Worm (Caenorhabditis elegans) whole organism, L1 larva: ENCODE data around the gene srj-7.

Source experiments
- C34B4.2 ChIP-seq: sonication (generic microtip); optimal IDR thresholded peaks from 2 replicates; lab custom pipeline; 2017; ENCODE audit warnings: mild to moderate bottlenecking, missing genetic modification characterization, missing compliant biosample characterization
- alr-1 ChIP-seq: fragments of 200-800 bp; sonication (Bioruptor generic); optimal IDR thresholded peaks from 2 replicates; lab custom pipeline; 2018; ENCODE audit warnings: borderline replicate concordance, mild to moderate bottlenecking, missing genetic modification characterization, missing compliant biosample characterization
- aly-2 ChIP-seq: fragments of 150-350 bp; optimal IDR thresholded peaks from 2 replicates; lab custom pipeline; 2014; ENCODE audit warnings: missing biosample characterization, missing genetic modification characterization
- blmp-1 ChIP-seq: fragments of 150-350 bp; optimal IDR thresholded peaks from 2 replicates; lab custom pipeline; 2014; ENCODE audit warnings: missing biosample characterization, missing genetic modification characterization
- ceh-90 ChIP-seq: sonication (generic microtip); optimal IDR thresholded peaks from 2 replicates; lab custom pipeline; 2016; ENCODE audit warnings: missing genetic modification characterization, missing compliant biosample characterization
- dpl-1 ChIP-seq, 3 experiments: fragments of 150-350 bp in 2 of 3; sonication (generic microtip) in 1 of 3; optimal IDR thresholded peaks; 2 replicates each; lab custom pipeline; 2014 to 2017; ENCODE audit warnings: missing biosample characterization in 3 of 3, missing genetic modification characterization in 3 of 3, missing genetic modification reagents in 3 of 3
- efl-1 ChIP-seq, 4 experiments: fragments of 150-350 bp; optimal IDR thresholded peaks in 3 of 4; peaks in 1 of 4; 1 replicate in 1 of 4; 2 replicates in 3 of 4; lab custom pipeline; 2014; ENCODE audit warnings: missing biosample characterization in 2 of 4, missing genetic modification characterization in 2 of 4, missing genetic modification reagents in 2 of 4
- hlh-17 ChIP-seq: fragments of 200-800 bp; sonication (Bioruptor generic); optimal IDR thresholded peaks from 2 replicates; lab custom pipeline; 2018; ENCODE audit warnings: missing genetic modification characterization, mild to moderate bottlenecking, missing compliant biosample characterization, moderate library complexity, borderline replicate concordance
- irx-1 ChIP-seq: sonication (generic microtip); optimal IDR thresholded peaks from 2 replicates; lab custom pipeline; 2016; ENCODE audit warnings: missing genetic modification characterization, missing compliant biosample characterization
- isw-1 ChIP-seq: fragments of 200-800 bp; sonication (Bioruptor generic); IDR thresholded peaks from 2 replicates; pipeline ENCODE4 v1.3.6; 2022; ENCODE audit warnings: missing genetic modification characterization, missing compliant biosample characterization
- lin-14 ChIP-seq: fragments of 200-800 bp; sonication (Bioruptor generic); optimal IDR thresholded peaks from 2 replicates; lab custom pipeline; 2018; ENCODE audit warnings: mild to moderate bottlenecking, missing genetic modification characterization, moderate library complexity, missing compliant biosample characterization
- lin-15B ChIP-seq: fragments of 150-350 bp; sonication (generic microtip); optimal IDR thresholded peaks from 3 replicates; lab custom pipeline; 2014; ENCODE audit warnings: missing biosample characterization, missing genetic modification characterization
- lir-3 ChIP-seq: sonication (generic microtip); optimal IDR thresholded peaks from 2 replicates; lab custom pipeline; 2016; ENCODE audit warnings: mild to moderate bottlenecking, missing genetic modification characterization, moderate library complexity, missing compliant biosample characterization; ENCODE audit not compliant: poor library complexity
- mab-9 ChIP-seq: fragments of 200-800 bp; sonication (Bioruptor generic); IDR thresholded peaks from 2 replicates; pipeline ENCODE4 v1.3.6; 2022; ENCODE audit warnings: missing genetic modification reagents, missing genetic modification characterization, missing compliant biosample characterization
- mdl-1 ChIP-seq, 2 experiments: fragments of 150-350 bp; optimal IDR thresholded peaks; 2 replicates each; lab custom pipeline; 2014 to 2017; ENCODE audit warnings: missing biosample characterization in 2 of 2, missing genetic modification characterization in 2 of 2, inconsistent platforms in 1 of 2
- mef-2 ChIP-seq: fragments of 150-350 bp; optimal IDR thresholded peaks from 2 replicates; lab custom pipeline; 2014; ENCODE audit warnings: missing biosample characterization, missing genetic modification characterization
- mep-1 ChIP-seq: fragments of 150-350 bp; optimal IDR thresholded peaks from 2 replicates; lab custom pipeline; 2014; ENCODE audit warnings: missing biosample characterization, missing genetic modification characterization
- nhr-11 ChIP-seq: fragments of 150-350 bp; optimal IDR thresholded peaks from 2 replicates; lab custom pipeline; 2014; ENCODE audit warnings: missing biosample characterization, missing genetic modification characterization
- nhr-19 ChIP-seq: fragments of 200-800 bp; sonication (Bioruptor generic); conservative IDR thresholded peaks from 2 replicates; pipeline ENCODE4 v1.3.6; 2022; ENCODE audit warnings: missing genetic modification characterization, missing compliant biosample characterization
- nhr-20 ChIP-seq: sonication (generic microtip); optimal IDR thresholded peaks from 2 replicates; lab custom pipeline; 2016; ENCODE audit warnings: mild to moderate bottlenecking, missing genetic modification characterization, missing compliant biosample characterization
- nhr-237 ChIP-seq: fragments of 150-350 bp; optimal IDR thresholded peaks from 2 replicates; lab custom pipeline; 2014; ENCODE audit warnings: missing biosample characterization, missing genetic modification characterization
- nhr-28 ChIP-seq: fragments of 150-350 bp; optimal IDR thresholded peaks from 2 replicates; lab custom pipeline; 2014; ENCODE audit warnings: missing biosample characterization, missing genetic modification characterization
- nhr-71 ChIP-seq: sonication (generic microtip); optimal IDR thresholded peaks from 2 replicates; lab custom pipeline; 2016; ENCODE audit warnings: mild to moderate bottlenecking, missing genetic modification characterization, moderate library complexity, missing compliant biosample characterization
- nhr-90 ChIP-seq: sonication (generic microtip); optimal IDR thresholded peaks from 2 replicates; lab custom pipeline; 2016; ENCODE audit warnings: mild to moderate bottlenecking, missing genetic modification characterization, missing compliant biosample characterization; ENCODE audit not compliant: poor library complexity
- rnt-1 ChIP-seq: sonication (generic microtip); optimal IDR thresholded peaks from 2 replicates; lab custom pipeline; 2016; ENCODE audit warnings: mild to moderate bottlenecking, missing genetic modification characterization, moderate library complexity, missing compliant biosample characterization
- skn-1 ChIP-seq: fragments of 150-350 bp; optimal IDR thresholded peaks from 2 replicates; lab custom pipeline; 2014; ENCODE audit warnings: missing biosample characterization, missing genetic modification characterization
- sptf-1 ChIP-seq: fragments of 150-350 bp; optimal IDR thresholded peaks from 2 replicates; lab custom pipeline; 2014; ENCODE audit warnings: missing biosample characterization, missing genetic modification characterization
- sup-37 ChIP-seq: fragments of 200-800 bp; sonication (Bioruptor generic); optimal IDR thresholded peaks from 2 replicates; lab custom pipeline; 2018; ENCODE audit warnings: mild to moderate bottlenecking, missing genetic modification characterization, missing compliant biosample characterization
- tlp-1 ChIP-seq: fragments of 150-350 bp; optimal IDR thresholded peaks from 2 replicates; lab custom pipeline; 2014; ENCODE audit warnings: missing biosample characterization, missing genetic modification characterization
- unc-130 ChIP-seq: fragments of 150-350 bp; optimal IDR thresholded peaks from 2 replicates; lab custom pipeline; 2017; ENCODE audit warnings: missing biosample characterization, missing genetic modification characterization, inconsistent platforms
- unc-62 ChIP-seq: fragments of 150-350 bp; optimal IDR thresholded peaks from 2 replicates; lab custom pipeline; 2014; ENCODE audit warnings: missing biosample characterization, missing genetic modification reagents, missing genetic modification characterization
- unc-86 ChIP-seq: sonication (generic microtip); optimal IDR thresholded peaks from 2 replicates; lab custom pipeline; 2016; ENCODE audit warnings: missing genetic modification characterization, missing compliant biosample characterization
- unc-98 ChIP-seq: fragments of 200-800 bp; sonication (Bioruptor generic); IDR thresholded peaks from 2 replicates; pipeline ENCODE4 v1.3.6; 2022; ENCODE audit warnings: missing genetic modification characterization, missing compliant biosample characterization
- vab-15 ChIP-seq: sonication (generic microtip); optimal IDR thresholded peaks from 2 replicates; lab custom pipeline; 2017; ENCODE audit warnings: missing genotype, mild to moderate bottlenecking, missing genetic modification characterization, missing compliant biosample characterization
- zag-1 ChIP-seq: fragments of 150-350 bp; optimal IDR thresholded peaks from 2 replicates; lab custom pipeline; 2014; ENCODE audit warnings: missing biosample characterization, missing genetic modification characterization
- ztf-4 ChIP-seq: fragments of 150-350 bp; optimal IDR thresholded peaks from 2 replicates; lab custom pipeline; 2014; ENCODE audit warnings: missing biosample characterization, missing genetic modification characterization

Gene srj-7

DNA sequence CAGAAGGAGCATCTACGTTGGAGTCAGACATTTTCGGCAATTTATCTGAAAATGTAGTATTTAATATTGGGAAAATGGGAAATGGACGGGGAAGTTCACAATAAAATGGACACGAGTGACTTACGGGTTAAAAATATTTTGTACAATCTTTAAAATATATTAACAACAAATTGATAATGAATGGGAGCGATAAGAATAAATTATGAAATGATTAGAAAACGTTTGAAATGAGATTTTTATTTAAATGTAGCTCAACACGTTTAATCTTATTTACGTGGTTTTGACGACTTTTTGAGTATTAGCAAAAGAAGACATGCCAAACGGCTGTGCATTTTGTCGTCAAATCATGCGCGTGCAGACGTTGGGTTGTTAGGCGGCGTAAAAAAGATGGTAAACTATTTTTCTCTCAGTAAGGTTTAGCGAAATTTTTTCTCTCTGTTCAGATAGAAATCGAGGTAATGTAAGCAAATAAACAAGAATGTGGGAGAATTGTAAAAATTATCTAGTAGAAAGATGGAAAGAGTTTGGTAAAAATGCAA lies 33.4 kb downstream of the srj-7 start, which contains the start of gene fbxa-64 (continued):
- TF ChIP-seq blmp-1 (tag; lab: Kevin White, UChicago) = peak; percentile 14
- no peak for TF ChIP-seq zag-1 (tag; lab: Kevin White, UChicago)
- TF ChIP-seq mef-2 = no peak
- TF ChIP-seq C34B4.2 (tag; lab: Kevin White, UChicago) = no peak
- TF ChIP-seq nhr-20 (tag; lab: Kevin White, UChicago) = peak; percentile 10
- TF ChIP-seq unc-98 = no peak
- no peak for TF ChIP-seq skn-1 (tag; lab: Kevin White, UChicago)
- TF ChIP-seq dpl-1 (GFP tag; optimal IDR thresholded peaks at IDR 0.05; lab: Kevin White, UChicago) = peak in 2 of 3 experiments; percentile 26 to 53
- no peak for TF ChIP-seq aly-2 (tag; lab: Kevin White, UChicago)

DNA sequence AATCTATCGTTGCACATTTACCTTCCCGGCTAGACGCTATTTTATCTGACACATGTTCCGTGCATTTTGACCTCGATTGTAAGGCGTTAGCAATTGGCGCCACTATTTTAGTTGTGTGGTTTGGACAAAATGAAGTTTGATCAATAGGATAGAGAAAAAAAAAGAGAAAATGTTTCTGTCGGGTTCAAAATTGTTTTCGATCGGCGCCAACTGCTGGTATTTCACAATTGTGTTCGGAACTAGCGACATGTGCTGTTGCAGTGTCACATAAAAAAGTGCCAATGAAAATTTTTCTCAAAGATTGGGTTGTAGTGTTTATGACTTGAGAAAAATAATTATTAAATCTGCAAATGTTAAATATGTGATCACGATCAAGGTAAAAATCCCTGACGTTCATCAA lies 34.3 kb downstream of the srj-7 start:
- TF ChIP-seq mdl-1 (tag; optimal IDR thresholded peaks at IDR 0.05; lab: Kevin White, UChicago) (no peak), nhr-71 (tag; lab: Kevin White, UChicago) (peak; percentile 35), lin-14 (GFP tag; lab: Kevin White, UChicago) (peak; percentile 53), rnt-1 (tag; lab: Kevin White, UChicago) (peak; percentile 65)
- TF ChIP-seq, all 84 proteins: peak for 3

DNA sequence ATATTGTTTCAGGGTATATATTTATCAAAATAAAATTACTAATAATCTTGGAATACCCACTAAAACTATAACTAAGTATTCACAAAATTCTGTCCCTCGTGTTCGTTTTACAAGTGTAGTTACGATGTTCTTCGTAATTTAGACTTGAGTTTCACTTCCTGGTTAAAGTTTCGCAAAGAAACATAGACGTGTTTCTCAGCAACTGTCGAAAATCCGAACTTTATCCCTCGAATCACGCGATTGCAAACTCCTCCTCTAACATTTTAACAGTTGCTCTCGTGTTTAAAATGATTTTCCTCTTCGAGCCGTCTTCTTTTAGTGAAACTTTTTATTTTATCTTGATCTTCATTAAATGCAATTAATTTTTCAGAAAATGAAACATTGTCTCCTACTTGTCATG lies 35.2 kb downstream of the srj-7 start, which contains the start of gene T28A11.2:
Gene T28A11.2 (plus strand): TSS at position 371 of the 400 bp plus-strand sequence.
- TF ChIP-seq lin-14 (GFP tag; lab: Kevin White, UChicago) (peak; percentile 42), efl-1 (optimal IDR thresholded peaks at IDR 0.05; lab: Kevin White, UChicago) (no peak), efl-1 (GFP tag; optimal IDR thresholded peaks at IDR 0.05 in 1 of 2; lab: Kevin White, UChicago) (peak in 1 of 2 experiments; percentile 53), sup-37 (no peak), nhr-71 (tag; lab: Kevin White, UChicago) (peak; percentile 56), rnt-1 (tag; lab: Kevin White, UChicago) (peak; percentile 44), isw-1 (no peak), mab-9 (no peak), ceh-90 (tag; lab: Kevin White, UChicago) (no peak), nhr-19 (GFP tag; lab: Robert Waterston, UW) (peak; percentile 14; the same call in 1 of the 2 replicates), lin-15B (tag; lab: Kevin White, UChicago) (no peak)
- TF ChIP-seq, all 84 proteins: peak for 5

DNA sequence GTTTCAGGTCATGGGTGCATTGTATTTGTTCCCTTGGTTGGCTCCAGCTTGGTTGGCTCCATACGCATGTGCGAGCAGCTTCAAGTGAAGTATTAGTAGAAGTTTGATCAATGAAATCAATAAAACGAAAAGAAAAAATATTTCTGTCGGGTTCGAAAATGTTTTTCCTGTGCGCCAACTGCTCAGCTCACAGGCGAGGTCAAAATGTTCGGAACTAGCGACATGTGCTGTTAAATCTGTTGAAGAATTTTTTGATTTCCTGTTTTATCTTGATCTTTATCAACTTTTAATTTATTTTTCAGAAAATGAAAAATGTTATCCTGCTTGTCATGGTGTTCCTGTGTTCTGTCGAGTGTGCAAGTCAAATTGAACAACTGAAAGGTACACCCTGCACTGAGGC lies 36.7 kb downstream of the srj-7 start, which contains the start of gene T28A11.25:
Gene T28A11.25 (plus strand): TSS at position 301 of the 400 bp plus-strand sequence.
- TF ChIP-seq rnt-1 (tag; lab: Kevin White, UChicago) (peak; percentile 16), mef-2 (no peak), sptf-1 (no peak)

DNA sequence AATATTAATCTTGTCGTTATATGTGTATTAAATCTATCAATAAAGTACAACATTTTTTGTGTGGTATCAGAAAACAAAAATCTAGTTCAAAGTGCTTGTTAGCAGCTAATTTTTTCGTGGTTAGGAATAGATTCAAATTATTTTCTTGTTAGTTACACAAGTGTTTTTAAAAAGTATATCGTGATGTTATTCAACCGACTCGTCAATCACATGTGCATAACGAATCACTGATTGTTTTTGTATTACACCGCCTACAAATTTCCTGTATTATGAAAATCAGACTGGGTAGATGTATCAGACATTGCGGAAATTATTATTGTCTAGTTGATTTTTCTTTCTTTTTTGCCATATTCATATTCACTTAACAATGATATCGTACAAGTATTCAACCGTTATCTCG lies 38.2 kb downstream of the srj-7 start, which contains the start of gene str-64:
Gene str-64 (plus strand): TSS at position 301 of the 400 bp plus-strand sequence.
- TF ChIP-seq unc-62 (GFP tag; lab: Kevin White, UChicago) = no peak
- TF ChIP-seq nhr-237 = no peak
- no peak for TF ChIP-seq irx-1 (tag; lab: Kevin White, UChicago)
- no peak for TF ChIP-seq nhr-90 (tag; lab: Kevin White, UChicago)
- no peak for TF ChIP-seq tlp-1 (tag; lab: Kevin White, UChicago)
- no peak for TF ChIP-seq unc-86 (tag; lab: Kevin White, UChicago)
- TF ChIP-seq nhr-28 (tag; lab: Kevin White, UChicago) = no peak
- no peak for TF ChIP-seq hlh-17
- no peak for TF ChIP-seq ztf-4 (tag; lab: Kevin White, UChicago)
- no peak for TF ChIP-seq zag-1 (tag; lab: Kevin White, UChicago)
- TF ChIP-seq sup-37 = no peak
- no peak for TF ChIP-seq alr-1
- no peak for TF ChIP-seq nhr-20 (tag; lab: Kevin White, UChicago)
- no peak for TF ChIP-seq mep-1 (tag; lab: Kevin White, UChicago)
- TF ChIP-seq nhr-11 = no peak
- no peak for TF ChIP-seq unc-130 (tag; lab: Kevin White, UChicago)
- TF ChIP-seq vab-15 (tag; lab: Kevin White, UChicago) = no peak
- TF ChIP-seq lir-3 = no peak
